Worm (Caenorhabditis elegans) whole organism, L4/young adult: ENCODE measurements around the gene F21C10.18.

Experiments
- dao-5 ChIP-seq: sonication (generic microtip); optimal IDR thresholded peaks from 2 replicates; lab custom pipeline; 2016; ENCODE audit warnings: missing genotype, missing genetic modification characterization, moderate library complexity, missing compliant biosample characterization
- him-1 ChIP-seq: sonication (generic microtip); optimal IDR thresholded peaks from 2 replicates; lab custom pipeline; 2016; ENCODE audit warnings: missing genotype, missing genetic modification reagents, missing genetic modification characterization, missing compliant biosample characterization

ce11 chrV:9123186-9123585 lies 14.9 kb downstream of the F21C10.18 start, which contains the start of gene F21C10.11:
- TF ChIP-seq dao-5 (tag; lab: Kevin White, UChicago) (no peak), him-1 (no peak)
